Worm (Caenorhabditis elegans): ENCODE measurements around the gene sftd-3.

- TF ChIP-seq aly-2 (tag; optimal IDR thresholded peaks at IDR 0.05) (no peak), unc-39 (tag; optimal IDR thresholded peaks at IDR 0.05) (no peak), mdl-1 (tag; optimal IDR thresholded peaks at IDR 0.05) (no peak), ztf-4 (tag; optimal IDR thresholded peaks at IDR 0.05) (no peak)
These were observed 43.8 kb upstream of the sftd-3 start for ce11 chrII:9007741-9008140.
